Worm (Caenorhabditis elegans) whole organism, L1 larva: Measurements from ENCODE around the gene F32H5.1.

ENCODE experiments used
- C04F5.9 ChIP-seq: sonication (generic microtip); optimal IDR thresholded peaks from 2 replicates; lab custom pipeline; 2016; ENCODE audit warnings: missing genetic modification characterization, missing compliant biosample characterization
- C16A3.4 ChIP-seq: fragments of 150-350 bp; optimal IDR thresholded peaks from 2 replicates; lab custom pipeline; 2014; ENCODE audit warnings: missing biosample characterization, missing genetic modification characterization
- F16B12.6 ChIP-seq: fragments of 150-350 bp; optimal IDR thresholded peaks from 2 replicates; lab custom pipeline; 2014; ENCODE audit warnings: missing biosample characterization, missing genetic modification characterization
- Y116A8C.19 ChIP-seq: sonication (generic microtip); optimal IDR thresholded peaks from 2 replicates; lab custom pipeline; 2016; ENCODE audit warnings: missing compliant biosample characterization, missing genetic modification characterization, borderline replicate concordance
- alr-1 ChIP-seq: fragments of 200-800 bp; sonication (Bioruptor generic); optimal IDR thresholded peaks from 2 replicates; lab custom pipeline; 2018; ENCODE audit warnings: borderline replicate concordance, mild to moderate bottlenecking, missing genetic modification characterization, missing compliant biosample characterization
- blmp-1 ChIP-seq: fragments of 150-350 bp; optimal IDR thresholded peaks from 2 replicates; lab custom pipeline; 2014; ENCODE audit warnings: missing biosample characterization, missing genetic modification characterization
- ceh-88 ChIP-seq: fragments of 200-800 bp; sonication (Bioruptor generic); IDR thresholded peaks from 2 replicates; pipeline ENCODE4 v1.3.6; 2022; ENCODE audit warnings: missing genetic modification characterization, missing compliant biosample characterization
- dsc-1 ChIP-seq: sonication (generic microtip); optimal IDR thresholded peaks from 2 replicates; lab custom pipeline; 2016; ENCODE audit warnings: mild to moderate bottlenecking, missing genetic modification characterization, missing compliant biosample characterization
- efl-1 ChIP-seq, 4 experiments: fragments of 150-350 bp; optimal IDR thresholded peaks in 3 of 4; peaks in 1 of 4; 1 replicate in 1 of 4; 2 replicates in 3 of 4; lab custom pipeline; 2014; ENCODE audit warnings: missing biosample characterization in 2 of 4, missing genetic modification characterization in 2 of 4, missing genetic modification reagents in 2 of 4
- egl-13 ChIP-seq: sonication (generic microtip); optimal IDR thresholded peaks from 2 replicates; lab custom pipeline; 2016; ENCODE audit warnings: missing genotype, missing genetic modification reagents, missing genetic modification characterization, missing compliant biosample characterization
- elt-2 ChIP-seq: sonication (generic microtip); optimal IDR thresholded peaks from 2 replicates; lab custom pipeline; 2016; ENCODE audit warnings: missing genetic modification characterization, mild to moderate bottlenecking, inconsistent platforms, missing compliant biosample characterization, missing genetic modification reagents
- ets-5 ChIP-seq: fragments of 200-800 bp; sonication (Bioruptor generic); IDR thresholded peaks from 2 replicates; pipeline ENCODE4 v1.3.6; 2022; ENCODE audit warnings: missing genetic modification characterization, missing compliant biosample characterization
- fkh-8 ChIP-seq: sonication (generic microtip); optimal IDR thresholded peaks from 2 replicates; lab custom pipeline; 2016; ENCODE audit warnings: mild to moderate bottlenecking, missing genetic modification characterization, missing compliant biosample characterization
- grh-1 ChIP-seq: fragments of 200-800 bp; sonication (Bioruptor generic); IDR thresholded peaks from 2 replicates; pipeline ENCODE4 v1.3.6; 2022; ENCODE audit warnings: missing genetic modification reagents, missing genetic modification characterization, missing compliant biosample characterization
- hlh-4 ChIP-seq: sonication (generic microtip); optimal IDR thresholded peaks from 2 replicates; lab custom pipeline; 2016; ENCODE audit warnings: mild to moderate bottlenecking, missing genetic modification characterization, missing compliant biosample characterization
- hpl-2 ChIP-seq: fragments of 150-350 bp; optimal IDR thresholded peaks from 2 replicates; lab custom pipeline; 2014; ENCODE audit warnings: missing biosample characterization, missing genetic modification reagents, missing genetic modification characterization
- isw-1 ChIP-seq: fragments of 200-800 bp; sonication (Bioruptor generic); IDR thresholded peaks from 2 replicates; pipeline ENCODE4 v1.3.6; 2022; ENCODE audit warnings: missing genetic modification characterization, missing compliant biosample characterization
- lin-35 ChIP-seq, 2 experiments: fragments of 150-350 bp; optimal IDR thresholded peaks; 2 replicates each; lab custom pipeline; 2014; ENCODE audit warnings: missing biosample characterization in 2 of 2, missing genetic modification characterization in 2 of 2, missing genetic modification reagents in 2 of 2
- lin-39 ChIP-seq: fragments of 150-350 bp; optimal IDR thresholded peaks from 2 replicates; lab custom pipeline; 2014; ENCODE audit warnings: missing biosample characterization, missing genetic modification reagents, missing genetic modification characterization
- lsy-2 ChIP-seq, 2 experiments: fragments of 150-350 bp; optimal IDR thresholded peaks; 2 replicates each; lab custom pipeline; 2014; ENCODE audit warnings: missing biosample characterization in 2 of 2, missing genetic modification characterization in 2 of 2
- mdl-1 ChIP-seq, 2 experiments: fragments of 150-350 bp; optimal IDR thresholded peaks; 2 replicates each; lab custom pipeline; 2014 to 2017; ENCODE audit warnings: missing biosample characterization in 2 of 2, missing genetic modification characterization in 2 of 2, inconsistent platforms in 1 of 2
- mep-1 ChIP-seq: fragments of 150-350 bp; optimal IDR thresholded peaks from 2 replicates; lab custom pipeline; 2014; ENCODE audit warnings: missing biosample characterization, missing genetic modification characterization
- nhr-11 ChIP-seq: fragments of 150-350 bp; optimal IDR thresholded peaks from 2 replicates; lab custom pipeline; 2014; ENCODE audit warnings: missing biosample characterization, missing genetic modification characterization
- nhr-20 ChIP-seq: sonication (generic microtip); optimal IDR thresholded peaks from 2 replicates; lab custom pipeline; 2016; ENCODE audit warnings: mild to moderate bottlenecking, missing genetic modification characterization, missing compliant biosample characterization
- nhr-237 ChIP-seq: fragments of 150-350 bp; optimal IDR thresholded peaks from 2 replicates; lab custom pipeline; 2014; ENCODE audit warnings: missing biosample characterization, missing genetic modification characterization
- nhr-47 ChIP-seq: sonication (generic microtip); optimal IDR thresholded peaks from 2 replicates; lab custom pipeline; 2016; ENCODE audit warnings: mild to moderate bottlenecking, missing genetic modification characterization, moderate library complexity, missing compliant biosample characterization
- nhr-71 ChIP-seq: sonication (generic microtip); optimal IDR thresholded peaks from 2 replicates; lab custom pipeline; 2016; ENCODE audit warnings: mild to moderate bottlenecking, missing genetic modification characterization, moderate library complexity, missing compliant biosample characterization
- nhr-85 ChIP-seq: sonication (generic microtip); peaks from one replicate; lab custom pipeline; 2016; ENCODE audit warnings: missing genetic modification characterization, inconsistent platforms, missing compliant biosample characterization
- pag-3 ChIP-seq: sonication (generic microtip); optimal IDR thresholded peaks from 2 replicates; lab custom pipeline; 2017; ENCODE audit warnings: missing genetic modification characterization, mild to moderate bottlenecking, missing compliant biosample characterization, antibody characterized with exemption, borderline replicate concordance; ENCODE audit not compliant: insufficient read depth
- pqm-1 ChIP-seq: sonication (generic microtip); optimal IDR thresholded peaks from 3 replicates; lab custom pipeline; 2017; ENCODE audit warnings: missing biosample characterization, missing genetic modification characterization
- rnt-1 ChIP-seq: sonication (generic microtip); optimal IDR thresholded peaks from 2 replicates; lab custom pipeline; 2016; ENCODE audit warnings: mild to moderate bottlenecking, missing genetic modification characterization, moderate library complexity, missing compliant biosample characterization
- skn-1 ChIP-seq: fragments of 150-350 bp; optimal IDR thresholded peaks from 2 replicates; lab custom pipeline; 2014; ENCODE audit warnings: missing biosample characterization, missing genetic modification characterization
- snpc-4 ChIP-seq: fragments of 150-350 bp; optimal IDR thresholded peaks from 2 replicates; lab custom pipeline; 2014; ENCODE audit warnings: missing biosample characterization, missing genetic modification characterization
- sup-37 ChIP-seq: fragments of 200-800 bp; sonication (Bioruptor generic); optimal IDR thresholded peaks from 2 replicates; lab custom pipeline; 2018; ENCODE audit warnings: mild to moderate bottlenecking, missing genetic modification characterization, missing compliant biosample characterization
- tlp-1 ChIP-seq: fragments of 150-350 bp; optimal IDR thresholded peaks from 2 replicates; lab custom pipeline; 2014; ENCODE audit warnings: missing biosample characterization, missing genetic modification characterization
- unc-86 ChIP-seq: sonication (generic microtip); optimal IDR thresholded peaks from 2 replicates; lab custom pipeline; 2016; ENCODE audit warnings: missing genetic modification characterization, missing compliant biosample characterization
- zip-4 ChIP-seq: fragments of 200-800 bp; sonication (Bioruptor generic); optimal IDR thresholded peaks from 2 replicates; lab custom pipeline; 2018; ENCODE audit warnings: mild to moderate bottlenecking, missing genetic modification characterization, moderate library complexity, missing compliant biosample characterization

Gene F32H5.1

DNA sequence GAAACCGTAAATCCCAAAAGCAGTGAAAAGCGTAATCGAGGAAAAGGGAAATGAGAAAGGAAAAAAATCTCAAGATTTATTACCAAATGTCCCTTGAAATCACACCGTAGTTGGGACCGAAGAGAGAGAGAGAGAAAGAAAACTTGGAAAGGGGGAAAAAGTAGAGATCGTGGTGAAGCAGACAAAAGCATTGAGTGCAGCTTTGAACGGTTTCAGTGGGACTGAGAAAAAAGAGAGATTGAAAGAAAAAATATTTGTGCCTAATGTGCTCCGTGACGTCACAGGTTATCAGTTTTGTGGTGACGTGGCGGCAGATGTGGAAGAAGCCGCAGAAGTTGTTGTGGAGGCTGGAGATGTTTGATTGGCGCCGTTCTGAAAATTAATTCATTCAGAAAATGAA is 12.4 kb upstream of the F32H5.1 start:
- TF ChIP-seq alr-1 (no peak), nhr-237 (tag; lab: Kevin White, UChicago) (no peak), F16B12.6 (tag; lab: Kevin White, UChicago) (no peak), nhr-85 (peak; percentile 23), hpl-2 (GFP tag; lab: Kevin White, UChicago) (no peak), dsc-1 (tag; lab: Kevin White, UChicago) (no peak), C04F5.9 (tag; lab: Kevin White, UChicago) (no peak), pqm-1 (tag; lab: Kevin White, UChicago) (no peak), blmp-1 (tag; lab: Kevin White, UChicago) (peak; percentile 63), ceh-88 (GFP tag; lab: Robert Waterston, UW) (no peak), lin-39 (tag; lab: Kevin White, UChicago) (no peak), C16A3.4 (tag; lab: Kevin White, UChicago) (no peak), egl-13 (tag; lab: Kevin White, UChicago) (no peak)

DNA sequence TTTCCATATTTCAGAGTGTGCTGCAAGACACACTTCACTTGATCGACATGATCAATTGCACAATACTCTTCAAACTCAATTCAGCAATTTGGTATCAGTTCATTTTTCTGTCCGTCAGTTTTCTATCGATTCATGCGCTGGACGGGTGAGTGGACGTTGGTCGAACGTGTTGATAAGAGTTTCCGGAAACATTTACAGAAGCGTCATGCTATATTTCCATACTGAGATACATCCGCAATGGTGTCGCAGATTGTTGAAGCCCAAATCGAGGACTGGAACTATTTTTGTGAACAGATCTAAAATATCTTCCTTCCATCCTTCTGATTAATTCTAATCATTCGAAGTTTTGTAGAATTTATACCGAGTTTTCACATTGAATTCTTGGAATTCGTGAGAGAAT is 11.8 kb upstream of the F32H5.1 start:
- peak; percentile 81 for TF ChIP-seq elt-2 (tag; lab: Kevin White, UChicago)
- TF ChIP-seq efl-1 (optimal IDR thresholded peaks at IDR 0.05; lab: Kevin White, UChicago), result no peak
- peak in 1 of 2 experiments; percentile 93 for TF ChIP-seq efl-1 (GFP tag; optimal IDR thresholded peaks at IDR 0.05 in 1 of 2; lab: Kevin White, UChicago)
- TF ChIP-seq Y116A8C.19 (tag; lab: Kevin White, UChicago), result no peak
- peak; percentile 16; the same call in 1 of the 2 replicates for TF ChIP-seq grh-1
- peak in 1 of 2 experiments; percentile 0 for TF ChIP-seq lin-35 (GFP tag; optimal IDR thresholded peaks at IDR 0.05; lab: Kevin White, UChicago)

DNA sequence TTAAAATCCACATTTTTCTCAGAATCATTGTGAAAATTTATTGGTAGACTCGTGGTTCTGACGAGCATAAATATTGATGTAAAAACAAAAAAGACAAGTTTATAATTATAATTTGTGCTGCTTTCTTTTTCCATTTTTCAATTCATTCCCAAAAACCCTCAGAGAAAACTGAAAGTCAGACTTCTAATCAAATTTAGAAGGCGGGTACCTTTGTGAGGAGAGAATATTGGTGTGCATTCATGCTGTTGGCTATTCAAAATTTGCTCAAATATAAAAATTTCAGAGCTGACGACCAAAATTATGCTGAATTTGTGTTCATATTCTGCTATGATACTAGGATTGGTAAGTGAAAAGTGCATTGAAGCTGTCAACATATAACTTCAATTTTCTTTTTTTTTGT is 9.2 kb upstream of the F32H5.1 start, which contains the start of gene srx-125:
Gene srx-125, plus strand, starts transcription at position 301 of the 400 bp plus-strand sequence.
- TF ChIP-seq nhr-20 (no peak), skn-1 (tag; lab: Kevin White, UChicago) (no peak), mdl-1 (tag; optimal IDR thresholded peaks at IDR 0.05; lab: Kevin White, UChicago) (no peak)

DNA sequence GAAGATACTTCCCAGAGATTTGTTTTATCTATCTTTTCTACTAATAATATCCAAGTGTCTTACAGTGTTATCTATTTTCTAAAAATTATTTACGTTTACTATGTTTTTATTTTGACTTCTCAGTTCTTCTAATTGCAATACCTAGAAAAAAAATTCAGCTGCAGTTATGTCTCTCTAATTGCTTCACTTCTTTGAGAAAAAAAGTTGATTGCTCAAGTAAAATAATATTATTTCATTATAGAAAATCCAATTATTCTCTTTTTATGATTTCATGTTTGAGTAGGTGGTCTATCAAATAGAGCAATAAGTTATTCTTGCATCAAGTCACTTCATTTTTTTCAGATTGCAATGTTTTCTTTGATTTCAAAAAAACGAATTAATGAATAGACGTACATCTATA is 8.7 kb upstream of the F32H5.1 start:
- peak; percentile 2 for TF ChIP-seq lin-39 (tag; lab: Kevin White, UChicago)
- peak; percentile 65 for TF ChIP-seq hlh-4 (tag; lab: Kevin White, UChicago)
- no peak for TF ChIP-seq Y116A8C.19 (tag; lab: Kevin White, UChicago)
- TF ChIP-seq nhr-237 (tag; lab: Kevin White, UChicago), result peak; percentile 13
- no peak for TF ChIP-seq snpc-4 (tag; lab: Kevin White, UChicago)
- peak; percentile 46 for TF ChIP-seq fkh-8 (tag; lab: Kevin White, UChicago)
- peak; percentile 1 to 9 for TF ChIP-seq lsy-2 (tag; optimal IDR thresholded peaks at IDR 0.05; lab: Kevin White, UChicago)
- peak; percentile 40 for TF ChIP-seq nhr-71 (tag; lab: Kevin White, UChicago)
- peak; percentile 58 for TF ChIP-seq nhr-47 (tag; lab: Kevin White, UChicago)
- TF ChIP-seq nhr-11, result no peak
- no peak for TF ChIP-seq pqm-1 (tag; lab: Kevin White, UChicago)
- TF ChIP-seq unc-86 (tag; lab: Kevin White, UChicago), result no peak

DNA sequence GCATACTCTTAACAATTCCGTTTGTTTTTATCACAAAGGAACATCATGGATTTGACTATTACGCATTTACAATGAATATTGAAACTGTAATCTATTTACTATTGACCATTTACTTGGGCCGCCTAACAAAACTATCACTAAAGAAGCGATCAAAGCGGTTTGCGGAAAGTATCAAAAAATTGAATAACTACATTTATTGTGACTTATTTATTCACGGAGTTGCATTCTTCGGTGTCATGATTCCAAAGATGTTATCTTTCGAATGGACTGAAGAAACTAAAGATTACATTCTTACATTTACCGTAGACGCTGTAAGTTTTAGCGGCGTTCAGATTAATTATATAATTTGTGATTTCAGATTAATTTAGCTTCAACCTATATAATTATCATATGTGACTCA is 6.4 kb upstream of the F32H5.1 start:
- no peak for TF ChIP-seq F16B12.6 (tag; lab: Kevin White, UChicago)
- no peak for TF ChIP-seq alr-1
- no peak for TF ChIP-seq sup-37
- no peak for TF ChIP-seq nhr-11
- no peak for TF ChIP-seq isw-1 (GFP tag; lab: Robert Waterston, UW)
- TF ChIP-seq pag-3 (tag; lab: Kevin White, UChicago), result no peak
- TF ChIP-seq skn-1 (tag; lab: Kevin White, UChicago), result no peak
- no peak for TF ChIP-seq tlp-1 (tag; lab: Kevin White, UChicago)
- TF ChIP-seq zip-4 (GFP tag; lab: Kevin White, UChicago), result no peak
- no peak for TF ChIP-seq grh-1
- no peak for TF ChIP-seq C04F5.9 (tag; lab: Kevin White, UChicago)
- no peak for TF ChIP-seq ceh-88 (GFP tag; lab: Robert Waterston, UW)
- TF ChIP-seq hlh-4 (tag; lab: Kevin White, UChicago), result no peak
- no peak for TF ChIP-seq mep-1
- TF ChIP-seq ets-5, result no peak
- no peak for TF ChIP-seq rnt-1 (tag; lab: Kevin White, UChicago)
- TF ChIP-seq nhr-20, result no peak
